Fruit fly (Drosophila melanogaster) whole organism, embryonic: ENCODE data around the gene gcm.
A peak's percentile ranks its signal among the peaks of the same experiment; 100 is the strongest.

Source experiments
- Abd-B ChIP-seq: fragments of 200-800 bp; sonication (Bioruptor generic); optimal IDR thresholded peaks from 2 replicates; lab custom pipeline; 2018; ENCODE audit warnings: missing biosample characterization, mild to moderate bottlenecking, missing genetic modification characterization, moderate library complexity
- CG10267 ChIP-seq: fragments of 200-800 bp; sonication (Bioruptor generic); optimal IDR thresholded peaks from 2 replicates; lab custom pipeline; 2018; ENCODE audit warnings: missing biosample characterization, mild to moderate bottlenecking, missing genetic modification characterization, moderate library complexity
- CG11504 ChIP-seq: fragments of 200-800 bp; sonication (Bioruptor generic); optimal IDR thresholded peaks from 3 replicates; lab custom pipeline; 2019; ENCODE audit warnings: missing biosample characterization, mild to moderate bottlenecking, missing genetic modification characterization, moderate library complexity
- CG11695 ChIP-seq: fragments of 200-800 bp; sonication (Bioruptor generic); IDR thresholded peaks from 3 replicates; pipeline ENCODE4 v1.3.6; 2022; ENCODE audit warnings: missing biosample characterization, missing genetic modification characterization
- CG12155 ChIP-seq: fragments of 200-800 bp; sonication (Bioruptor generic); optimal IDR thresholded peaks from 3 replicates; lab custom pipeline; 2016; ENCODE audit warnings: missing biosample characterization, missing genetic modification characterization
- CG12236 ChIP-seq: fragments of 200-800 bp; sonication (Bioruptor generic); optimal IDR thresholded peaks from 2 replicates; lab custom pipeline; 2016; ENCODE audit warnings: missing biosample characterization, missing genetic modification characterization
- CG13287 ChIP-seq: fragments of 200-800 bp; sonication (Bioruptor generic); IDR thresholded peaks from 2 replicates; pipeline ENCODE4 v1.3.6; 2022; ENCODE audit warnings: missing biosample characterization, missing genetic modification characterization; ENCODE audit not compliant: partially characterized antibody
- CG14050 ChIP-seq: fragments of 200-800 bp; sonication (Bioruptor generic); IDR thresholded peaks from 3 replicates; pipeline ENCODE4 v1.3.6; 2022; ENCODE audit warnings: missing biosample characterization, missing genetic modification characterization
- CG17802 ChIP-seq: fragments of 200-800 bp; sonication (Bioruptor generic); optimal IDR thresholded peaks from 2 replicates; lab custom pipeline; 2018; ENCODE audit warnings: missing biosample characterization, mild to moderate bottlenecking, missing genetic modification characterization, moderate library complexity
- CG17912 ChIP-seq: fragments of 200-800 bp; sonication (Bioruptor generic); optimal IDR thresholded peaks from 2 replicates; lab custom pipeline; 2018; ENCODE audit warnings: missing biosample characterization, mild to moderate bottlenecking, missing genetic modification characterization
- CG18011 ChIP-seq: fragments of 200-800 bp; sonication (Bioruptor generic); optimal IDR thresholded peaks from 2 replicates; lab custom pipeline; 2017; ENCODE audit warnings: missing biosample characterization, missing genetic modification characterization, mild to moderate bottlenecking, moderate library complexity, missing genotype
- CG2678 ChIP-seq: fragments of 200-800 bp; sonication (Bioruptor generic); optimal IDR thresholded peaks from 3 replicates; lab custom pipeline; 2019; ENCODE audit warnings: missing biosample characterization, mild to moderate bottlenecking, missing genetic modification characterization, moderate library complexity
- CG31388 ChIP-seq: fragments of 200-800 bp; sonication (Bioruptor generic); optimal IDR thresholded peaks from 2 replicates; lab custom pipeline; 2016; ENCODE audit warnings: missing biosample characterization, missing genetic modification characterization
- CG31441 ChIP-seq: fragments of 200-800 bp; sonication (Bioruptor generic); IDR thresholded peaks from 2 replicates; pipeline ENCODE4 v1.3.6; 2022; ENCODE audit warnings: missing biosample characterization, missing genetic modification characterization
- CG3838 ChIP-seq: fragments of 200-800 bp; sonication (Bioruptor generic); optimal IDR thresholded peaks from 3 replicates; lab custom pipeline; 2016; ENCODE audit warnings: missing biosample characterization, missing genetic modification characterization
- CG4424 ChIP-seq: fragments of 200-800 bp; sonication (Bioruptor generic); optimal IDR thresholded peaks from 3 replicates; lab custom pipeline; 2016; ENCODE audit warnings: missing biosample characterization, missing genetic modification characterization
- CG5953 ChIP-seq: fragments of 200-800 bp; sonication (Bioruptor generic); IDR thresholded peaks from 2 replicates; pipeline ENCODE4 v1.3.6; 2022; ENCODE audit warnings: missing biosample characterization, missing genetic modification characterization
- CG7357 ChIP-seq: fragments of 200-800 bp; sonication (Bioruptor generic); IDR thresholded peaks from 3 replicates; pipeline ENCODE4 v1.3.6; 2022; ENCODE audit warnings: missing biosample characterization, missing genetic modification characterization
- CG7839 ChIP-seq: fragments of 200-800 bp; sonication (Bioruptor generic); optimal IDR thresholded peaks from 3 replicates; lab custom pipeline; 2018; ENCODE audit warnings: missing biosample characterization, mild to moderate bottlenecking, missing genetic modification characterization, moderate library complexity
- CG7987 ChIP-seq: fragments of 200-800 bp; sonication (Bioruptor generic); optimal IDR thresholded peaks from 2 replicates; lab custom pipeline; 2018; ENCODE audit warnings: missing biosample characterization, mild to moderate bottlenecking, missing genetic modification characterization, moderate library complexity
- CG8089 ChIP-seq: fragments of 200-800 bp; sonication (Bioruptor generic); optimal IDR thresholded peaks from 3 replicates; lab custom pipeline; 2016; ENCODE audit warnings: missing biosample characterization, missing genetic modification characterization
- CHES-1-like ChIP-seq: fragments of 200-800 bp; sonication (Bioruptor generic); optimal IDR thresholded peaks from 2 replicates; lab custom pipeline; 2016; ENCODE audit warnings: missing biosample characterization, missing genetic modification characterization
- CoRest ChIP-seq: fragments of 200-800 bp; sonication (Bioruptor generic); optimal IDR thresholded peaks from 3 replicates; lab custom pipeline; 2018; ENCODE audit warnings: missing biosample characterization, mild to moderate bottlenecking, missing genetic modification characterization, moderate library complexity
- Dip2 ChIP-seq: fragments of 200-800 bp; sonication (Bioruptor generic); IDR thresholded peaks from 2 replicates; pipeline ENCODE4 v1.3.6; 2022; ENCODE audit warnings: missing biosample characterization, missing genetic modification characterization
- E2f2 ChIP-seq: fragments of 200-800 bp; sonication (Bioruptor generic); IDR thresholded peaks from 2 replicates; pipeline ENCODE4 v1.3.6; 2022; ENCODE audit warnings: missing biosample characterization, missing genetic modification characterization
- HLH54F ChIP-seq: fragments of 200-800 bp; sonication (Bioruptor generic); optimal IDR thresholded peaks from 3 replicates; lab custom pipeline; 2016; ENCODE audit warnings: missing biosample characterization, missing genetic modification characterization
- Jarid2 ChIP-seq: fragments of 200-800 bp; sonication (Bioruptor generic); optimal IDR thresholded peaks from 3 replicates; lab custom pipeline; 2017; ENCODE audit warnings: mild to moderate bottlenecking, missing biosample characterization, missing genetic modification reagents, missing genetic modification characterization
- Mad ChIP-seq: fragments of 200-800 bp; sonication (Bioruptor generic); optimal IDR thresholded peaks from 2 replicates; lab custom pipeline; 2016; ENCODE audit warnings: missing biosample characterization, missing genetic modification characterization
- PHDP ChIP-seq: fragments of 200-800 bp; sonication (Bioruptor generic); optimal IDR thresholded peaks from 3 replicates; lab custom pipeline; 2018; ENCODE audit warnings: missing biosample characterization, mild to moderate bottlenecking, missing genetic modification characterization, moderate library complexity
- Rfx ChIP-seq: fragments of 200-800 bp; sonication (Bioruptor generic); IDR thresholded peaks from 2 replicates; pipeline ENCODE4 v1.3.6; 2022; ENCODE audit warnings: missing biosample characterization, missing genetic modification characterization
- Side ChIP-seq: fragments of 200-800 bp; sonication (Bioruptor generic); optimal IDR thresholded peaks from 2 replicates; lab custom pipeline; 2016; ENCODE audit warnings: missing biosample characterization, missing genetic modification characterization
- Sox102F ChIP-seq: fragments of 200-800 bp; sonication (Bioruptor generic); optimal IDR thresholded peaks from 2 replicates; lab custom pipeline; 2018; ENCODE audit warnings: missing biosample characterization, mild to moderate bottlenecking, missing genetic modification characterization, moderate library complexity
- YL-1 ChIP-seq: fragments of 200-800 bp; sonication (Bioruptor generic); optimal IDR thresholded peaks from 3 replicates; lab custom pipeline; 2017; ENCODE audit warnings: missing biosample characterization, mild to moderate bottlenecking, missing genetic modification characterization
- da ChIP-seq: fragments of 200-800 bp; sonication (Bioruptor generic); optimal IDR thresholded peaks from 2 replicates; lab custom pipeline; 2016; ENCODE audit warnings: missing biosample characterization, missing genetic modification characterization
- dan ChIP-seq: fragments of 200-800 bp; sonication (Bioruptor generic); IDR thresholded peaks from 2 replicates; pipeline ENCODE4 v1.3.6; 2022; ENCODE audit warnings: missing biosample characterization, missing genetic modification characterization
- dimm ChIP-seq: fragments of 200-800 bp; sonication (Bioruptor generic); IDR thresholded peaks from 2 replicates; pipeline ENCODE4 v1.3.6; 2022; ENCODE audit warnings: missing biosample characterization, missing genetic modification characterization
- eyg ChIP-seq: fragments of 200-800 bp; sonication (Bioruptor generic); optimal IDR thresholded peaks from 3 replicates; lab custom pipeline; 2016; ENCODE audit warnings: missing biosample characterization, missing genetic modification characterization
- gcm ChIP-seq: fragments of 200-800 bp; sonication (Bioruptor generic); optimal IDR thresholded peaks from 2 replicates; lab custom pipeline; 2019; ENCODE audit warnings: missing biosample characterization, mild to moderate bottlenecking, missing genetic modification characterization, moderate library complexity
- grn ChIP-seq: fragments of 200-800 bp; sonication (Bioruptor generic); optimal IDR thresholded peaks from 3 replicates; lab custom pipeline; 2017; ENCODE audit warnings: missing biosample characterization, missing genetic modification characterization
- hth ChIP-seq: fragments of >200 bp; optimal IDR thresholded peaks from 2 replicates; lab custom pipeline; 2017; ENCODE audit warnings: inconsistent platforms
- jumu ChIP-seq: fragments of 200-800 bp; sonication (Bioruptor generic); optimal IDR thresholded peaks from 3 replicates; lab custom pipeline; 2016; ENCODE audit warnings: missing biosample characterization, missing genetic modification characterization
- oc ChIP-seq: fragments of 200-800 bp; sonication (Bioruptor generic); optimal IDR thresholded peaks from 2 replicates; lab custom pipeline; 2018; ENCODE audit warnings: missing biosample characterization, mild to moderate bottlenecking, missing genetic modification characterization, moderate library complexity
- pan ChIP-seq, 4 experiments: fragments of >200 bp in 3 of 4; fragments of 200-800 bp in 1 of 4; sonication (Bioruptor generic) in 1 of 4; optimal IDR thresholded peaks in 3 of 4; IDR thresholded peaks in 1 of 4; 2 replicates each; pipeline versions ENCODE4 v1.3.6 to Lab custom; 2017 to 2022; ENCODE audit warnings: missing biosample characterization in 2 of 4, missing genetic modification characterization in 2 of 4, mixed read lengths in 1 of 4
- run ChIP-seq: fragments of 200-800 bp; sonication (Bioruptor generic); optimal IDR thresholded peaks from 3 replicates; lab custom pipeline; 2018; ENCODE audit warnings: missing biosample characterization, mild to moderate bottlenecking, missing genetic modification characterization
- salm ChIP-seq: fragments of 200-800 bp; sonication (Bioruptor generic); optimal IDR thresholded peaks from 2 replicates; lab custom pipeline; 2018; ENCODE audit warnings: missing biosample characterization, mild to moderate bottlenecking, missing genetic modification characterization
- sc ChIP-seq, 3 experiments: fragments of >200 bp in 2 of 3; fragments of 200-800 bp in 1 of 3; sonication (Bioruptor generic) in 1 of 3; optimal IDR thresholded peaks; 2 replicates in 2 of 3; 3 replicates in 1 of 3; lab custom pipeline; 2017; ENCODE audit warnings: mild to moderate bottlenecking in 1 of 3, missing biosample characterization in 1 of 3, missing genetic modification characterization in 1 of 3, missing genetic modification reagents in 1 of 3
- tll ChIP-seq, 2 experiments: fragments of 200-800 bp in 1 of 2; fragments of >200 bp in 1 of 2; sonication (Bioruptor generic) in 1 of 2; optimal IDR thresholded peaks; 2 replicates each; lab custom pipeline; 2017 to 2019; ENCODE audit warnings: missing biosample characterization in 2 of 2, missing genetic modification characterization in 2 of 2, mild to moderate bottlenecking in 1 of 2, moderate library complexity in 1 of 2
- wdn ChIP-seq: fragments of 200-800 bp; sonication (Bioruptor generic); IDR thresholded peaks from 2 replicates; pipeline ENCODE4 v1.3.6; 2022; ENCODE audit warnings: missing biosample characterization, missing genetic modification characterization
- wor ChIP-seq: fragments of 200-800 bp; sonication (Bioruptor generic); IDR thresholded peaks from 2 replicates; pipeline ENCODE4 v1.3.6; 2022; ENCODE audit warnings: missing biosample characterization, missing genetic modification characterization

Gene gcm

DNA sequence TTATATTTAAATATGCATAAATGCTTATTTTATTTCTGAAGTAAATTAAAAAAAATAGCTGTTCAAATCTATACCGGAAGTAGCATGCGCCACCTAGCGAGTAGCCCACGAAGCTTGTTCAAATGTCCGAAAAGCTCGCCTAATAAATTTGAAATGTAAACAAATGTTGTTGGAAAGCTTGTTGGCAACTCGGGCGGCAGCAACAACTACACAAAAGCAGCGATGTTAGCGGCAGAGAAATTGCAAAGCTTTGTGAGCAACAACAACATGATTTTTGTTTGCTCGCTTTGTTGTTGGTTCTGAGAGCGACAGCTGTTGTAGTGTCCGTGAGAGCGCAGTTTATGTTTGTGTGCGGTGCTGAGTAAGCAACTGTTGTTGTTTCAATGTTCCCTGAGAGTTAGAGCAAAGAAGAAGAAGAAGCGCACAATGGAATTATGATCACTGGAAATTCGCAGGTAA, 14.1 kb downstream of the gcm start (continued):
- peak; percentile 78 for TF ChIP-seq Abd-B (GFP tag; lab: Kevin White, UChicago)
- peak; percentile 82 for TF ChIP-seq HLH54F (GFP tag; lab: Kevin White, UChicago)
- peak; percentile 84 for TF ChIP-seq wor
- peak; percentile 65 for TF ChIP-seq CG13287 (GFP tag; lab: Robert Waterston, UW)
- TF ChIP-seq sc (optimal IDR thresholded peaks at IDR 0.05; lab: Kevin White, UChicago): no peak
- TF ChIP-seq sc (GFP tag; optimal IDR thresholded peaks at IDR 0.05; lab: Kevin White, UChicago): peak; percentile 96
- peak; percentile 91 for TF ChIP-seq dimm (GFP tag; lab: Robert Waterston, UW)
- peak; percentile 99 for TF ChIP-seq gcm
- peak; percentile 94 for TF ChIP-seq CG11695
- peak; percentile 93 for TF ChIP-seq grn (GFP tag; lab: Kevin White, UChicago)
- TF ChIP-seq CG7987 (GFP tag; lab: Kevin White, UChicago): peak; percentile 100
- TF ChIP-seq CG17912 (GFP tag; lab: Kevin White, UChicago): peak; percentile 100
- TF ChIP-seq CHES-1-like (GFP tag; lab: Kevin White, UChicago): peak; percentile 97
- peak; percentile 96 for TF ChIP-seq CG7839
- peak; percentile 81 for TF ChIP-seq CG31388 (GFP tag; lab: Kevin White, UChicago)
- TF ChIP-seq CG10267 (tag; lab: Kevin White, UChicago): peak; percentile 91
- TF ChIP-seq CG3838: peak; percentile 100
- peak; percentile 96 for TF ChIP-seq Sox102F (GFP tag; lab: Kevin White, UChicago)
- TF ChIP-seq Dip2 (GFP tag; lab: Robert Waterston, UW): no peak
- peak; percentile 96 for TF ChIP-seq Jarid2 (GFP tag; lab: Kevin White, UChicago)
- TF ChIP-seq oc: peak; percentile 98
- peak; percentile 95 for TF ChIP-seq eyg
- TF ChIP-seq pan (optimal IDR thresholded peaks at IDR 0.05; lab: Kevin White, UChicago): no peak
- peak in 1 of 2 experiments; percentile 96 for TF ChIP-seq pan (GFP tag; optimal IDR thresholded peaks at IDR 0.05 in 1 of 2, IDR thresholded peaks at IDR 0.05 in 1 of 2)
- peak; percentile 99 for TF ChIP-seq PHDP
- TF ChIP-seq YL-1: peak; percentile 100
- peak; percentile 96 for TF ChIP-seq Mad
- peak; percentile 92 for TF ChIP-seq da (GFP tag; lab: Kevin White, UChicago)
- TF ChIP-seq CG12155 (GFP tag; lab: Kevin White, UChicago): peak; percentile 87
- peak; percentile 96 for TF ChIP-seq CG31441
- TF ChIP-seq run: peak; percentile 97
- peak in 1 of 2 experiments; percentile 31 for TF ChIP-seq tll (GFP tag; optimal IDR thresholded peaks at IDR 0.05; lab: Kevin White, UChicago)
- TF ChIP-seq CG17802: peak; percentile 91
- peak; percentile 95 for TF ChIP-seq CG14050 (GFP tag; lab: Robert Waterston, UW)
- peak; percentile 93 for TF ChIP-seq wdn (GFP tag; lab: Robert Waterston, UW)
- TF ChIP-seq CoRest (tag; lab: Kevin White, UChicago): peak; percentile 93
- peak; percentile 64 for TF ChIP-seq jumu (GFP tag; lab: Kevin White, UChicago)
- TF ChIP-seq CG18011 (GFP tag; lab: Kevin White, UChicago): peak; percentile 92
- TF ChIP-seq CG2678: peak; percentile 95
- TF ChIP-seq CG8089 (GFP tag; lab: Kevin White, UChicago): peak; percentile 94
- TF ChIP-seq Side (GFP tag; lab: Kevin White, UChicago): peak; percentile 97
- peak; percentile 98 for TF ChIP-seq Rfx
- no peak for TF ChIP-seq dan (GFP tag; lab: Robert Waterston, UW)
- peak; percentile 87 for TF ChIP-seq E2f2 (GFP tag; lab: Robert Waterston, UW)
- TF ChIP-seq CG12236 (GFP tag; lab: Kevin White, UChicago): peak; percentile 95
- TF ChIP-seq CG11504 (tag; lab: Kevin White, UChicago): peak; percentile 95
- peak; percentile 98 for TF ChIP-seq CG5953 (GFP tag; lab: Robert Waterston, UW)
- TF ChIP-seq CG4424: peak; percentile 97
- TF ChIP-seq hth (lab: Kevin White, UChicago): no peak
- TF ChIP-seq CG7357 (GFP tag; lab: Robert Waterston, UW): peak; percentile 67
- peak; percentile 97 for TF ChIP-seq salm (tag; lab: Kevin White, UChicago)
